Fruit fly (Drosophila melanogaster) S2 (cell line): Measurements from ENCODE around the gene Exo70.

ENCODE experiments used
- CG8478 ChIP-seq: fragments of >200 bp; optimal IDR thresholded peaks from 2 replicates; lab custom pipeline; 2018
- CTCF ChIP-seq, 2 experiments: fragments of >200 bp; optimal IDR thresholded peaks; 2 replicates each; lab custom pipeline; 2018

- no peak for TF ChIP-seq CG8478
- TF ChIP-seq CTCF (optimal IDR thresholded peaks at IDR 0.05; lab: Kevin White, UChicago) = peak in 1 of 2 experiments; percentile 37
These were observed 6.5 kb upstream of the Exo70 start, which contains the start of the genes Tpt, mkg-p and CG13667 for dm6 chr3L:8405123-8405522.
